Worm (Caenorhabditis elegans) whole organism, L1 larva: Measurements from ENCODE around the gene M70.5.

ENCODE experiments used
- ama-1 ChIP-seq: fragments of 150-350 bp; optimal IDR thresholded peaks from 2 replicates; lab custom pipeline; 2014
- nhr-11 ChIP-seq: fragments of 150-350 bp; optimal IDR thresholded peaks from 2 replicates; lab custom pipeline; 2014; ENCODE audit warnings: missing biosample characterization, missing genetic modification characterization
- pqm-1 ChIP-seq: sonication (generic microtip); optimal IDR thresholded peaks from 3 replicates; lab custom pipeline; 2017; ENCODE audit warnings: missing biosample characterization, missing genetic modification characterization
- sptf-1 ChIP-seq: fragments of 150-350 bp; optimal IDR thresholded peaks from 2 replicates; lab custom pipeline; 2014; ENCODE audit warnings: missing biosample characterization, missing genetic modification characterization
- ztf-11 ChIP-seq, 2 experiments: sonication (generic microtip); optimal IDR thresholded peaks; 2 replicates each; lab custom pipeline; 2016 to 2017; ENCODE audit warnings: missing genetic modification characterization in 2 of 2, missing biosample characterization in 1 of 2, missing compliant biosample characterization in 1 of 2

DNA sequence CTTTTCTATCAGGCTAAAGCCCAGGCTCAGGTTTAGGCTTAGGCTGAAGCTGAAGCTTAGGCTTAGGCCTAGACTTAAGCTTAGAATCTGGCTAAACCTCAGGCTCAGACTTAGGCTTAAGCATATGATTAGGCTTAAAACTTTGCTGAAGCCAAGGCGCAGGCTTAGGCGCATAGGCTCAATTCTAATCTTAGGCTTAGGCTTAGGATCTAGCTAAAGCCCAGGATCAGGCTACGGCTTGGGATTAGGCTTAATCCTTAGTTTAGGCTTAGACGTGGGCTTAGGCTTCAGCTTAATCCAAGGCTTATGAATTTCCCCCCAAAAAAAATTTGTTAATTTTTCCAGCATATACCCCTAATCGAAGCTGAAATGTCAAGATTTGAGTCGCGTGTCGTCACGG, 46.7 kb downstream of the M70.5 start:
- TF ChIP-seq nhr-11 (tag; lab: Kevin White, UChicago) (no peak), ama-1 (lab: Kevin White, UChicago) (no peak), sptf-1 (tag; lab: Kevin White, UChicago) (no peak), pqm-1 (no peak), ztf-11 (tag; optimal IDR thresholded peaks at IDR 0.05; lab: Kevin White, UChicago) (no peak)
